Worm (Caenorhabditis elegans): ENCODE measurements around the gene F15A8.1.

DNA sequence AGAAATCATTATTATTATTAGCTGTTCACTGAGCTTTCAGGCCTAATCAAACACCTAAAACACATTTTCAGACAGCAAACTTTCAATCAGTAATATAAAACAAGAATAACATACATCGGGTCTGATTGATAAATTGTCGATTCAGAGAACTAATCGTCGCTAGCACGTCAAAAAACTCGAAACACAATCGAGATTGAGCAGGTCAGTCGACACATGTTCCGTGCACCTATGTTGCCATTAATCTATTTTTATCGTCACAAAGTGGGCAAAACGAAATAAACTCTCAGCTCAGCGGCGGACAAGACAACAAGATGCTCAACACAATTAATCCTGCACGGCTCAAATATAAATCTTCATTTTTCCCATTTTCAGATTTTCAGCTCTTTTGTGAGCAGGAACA, 11.4 kb upstream of the F15A8.1 start:
- TF ChIP-seq flt-1 (GFP tag; IDR thresholded peaks at IDR 0.05) (no peak), ref-1 (GFP tag; conservative IDR thresholded peaks at IDR 0.05) (no peak), ztf-23 (GFP tag; IDR thresholded peaks at IDR 0.05) (no peak), klf-2 (GFP tag; conservative IDR thresholded peaks at IDR 0.05) (no peak), cog-1 (tag; optimal IDR thresholded peaks at IDR 0.05) (no peak)

All from whole organism, midembryonic.